Worm (Caenorhabditis elegans) whole organism, early embryonic: ENCODE results near the gene lys-7.

Source experiments
- B0310.2 ChIP-seq: sonication (generic microtip); optimal IDR thresholded peaks from 2 replicates; lab custom pipeline; 2016; ENCODE audit warnings: mild to moderate bottlenecking, missing genetic modification characterization, missing compliant biosample characterization
- F13C5.2 ChIP-seq: sonication (generic microtip); optimal IDR thresholded peaks from 2 replicates; lab custom pipeline; 2017; ENCODE audit warnings: mild to moderate bottlenecking, missing genetic modification characterization, inconsistent platforms, missing compliant biosample characterization
- aly-1 ChIP-seq: sonication (generic microtip); optimal IDR thresholded peaks from 2 replicates; lab custom pipeline; 2016; ENCODE audit warnings: missing genetic modification characterization, missing compliant biosample characterization
- ama-1 ChIP-seq: fragments of 150-350 bp; optimal IDR thresholded peaks from 2 replicates; lab custom pipeline; 2014
- ceh-13 ChIP-seq: fragments of 200-800 bp; sonication (Bioruptor generic); optimal IDR thresholded peaks from 2 replicates; lab custom pipeline; 2018; ENCODE audit warnings: mild to moderate bottlenecking, missing genetic modification characterization, missing compliant biosample characterization
- ceh-36 ChIP-seq: sonication (generic microtip); optimal IDR thresholded peaks from 2 replicates; lab custom pipeline; 2016; ENCODE audit warnings: missing genetic modification characterization, inconsistent platforms, missing compliant biosample characterization
- ets-7 ChIP-seq: sonication (generic microtip); optimal IDR thresholded peaks from 2 replicates; lab custom pipeline; 2016; ENCODE audit warnings: missing genotype, missing genetic modification characterization, missing compliant biosample characterization
- flt-1 ChIP-seq: fragments of 200-800 bp; sonication (Bioruptor generic); IDR thresholded peaks from 2 replicates; pipeline ENCODE4 v1.3.6; 2022; ENCODE audit warnings: missing genetic modification characterization, missing compliant biosample characterization
- hmbx-1 ChIP-seq: sonication (generic microtip); optimal IDR thresholded peaks from 2 replicates; lab custom pipeline; 2016; ENCODE audit warnings: mild to moderate bottlenecking, missing genetic modification characterization, missing compliant biosample characterization
- hmg-4 ChIP-seq: fragments of 200-800 bp; sonication (Bioruptor generic); optimal IDR thresholded peaks from 2 replicates; lab custom pipeline; 2018; ENCODE audit warnings: mild to moderate bottlenecking, missing genetic modification characterization, missing compliant biosample characterization
- hnd-1 ChIP-seq: sonication (generic microtip); optimal IDR thresholded peaks from 2 replicates; lab custom pipeline; 2016; ENCODE audit warnings: missing genetic modification characterization, missing compliant biosample characterization
- pes-1 ChIP-seq: fragments of 200-800 bp; sonication (Bioruptor generic); IDR thresholded peaks from 2 replicates; pipeline ENCODE4 v1.3.6; 2022; ENCODE audit warnings: missing genetic modification reagents, missing genetic modification characterization, missing compliant biosample characterization
- scrt-1 ChIP-seq: fragments of 200-800 bp; sonication (Bioruptor generic); IDR thresholded peaks from 2 replicates; pipeline ENCODE4 v1.3.6; 2022; ENCODE audit warnings: missing genetic modification characterization, missing compliant biosample characterization
- sea-1 ChIP-seq: fragments of 200-800 bp; sonication (Bioruptor generic); conservative IDR thresholded peaks from 2 replicates; pipeline ENCODE4 v1.3.6; 2022; ENCODE audit warnings: missing genetic modification characterization, missing compliant biosample characterization
- tbx-11 ChIP-seq: fragments of 200-800 bp; sonication (Bioruptor generic); IDR thresholded peaks from 2 replicates; pipeline ENCODE4 v1.3.6; 2022; ENCODE audit warnings: missing genetic modification characterization, missing compliant biosample characterization
- tbx-37 ChIP-seq: fragments of 200-800 bp; sonication (Bioruptor generic); conservative IDR thresholded peaks from 2 replicates; pipeline ENCODE4 v1.3.6; 2022; ENCODE audit warnings: missing genetic modification reagents, missing genetic modification characterization, missing compliant biosample characterization
- tra-4 ChIP-seq: sonication (generic microtip); optimal IDR thresholded peaks from 2 replicates; lab custom pipeline; 2017; ENCODE audit warnings: missing genetic modification characterization, missing compliant biosample characterization

lys-7 gene

DNA sequence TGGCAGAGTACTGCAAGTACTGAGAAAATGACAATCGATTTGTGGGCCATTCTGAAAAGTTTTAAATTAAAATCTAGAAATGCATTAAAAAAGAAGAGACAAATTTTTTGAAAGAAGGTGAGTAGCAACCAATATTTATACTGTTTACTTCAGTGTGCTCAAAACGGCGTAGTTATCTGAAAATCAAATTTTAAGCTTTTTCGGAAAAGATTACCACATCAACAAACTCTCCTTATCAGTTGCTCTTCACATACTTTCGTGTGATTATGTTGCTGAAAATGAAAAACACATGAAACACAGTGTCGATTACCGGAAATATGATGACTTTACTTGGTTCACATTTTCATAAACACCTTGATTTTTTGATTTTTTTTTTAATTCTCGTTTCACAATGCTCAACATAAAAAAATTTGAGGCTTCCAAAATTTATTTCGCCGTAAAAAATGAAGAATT, at the start of gene lys-7:
TSS of gene lys-7 (minus strand) at position 51 of the 453 bp plus-strand sequence.
- TF ChIP-seq ama-1 (lab: Kevin White, UChicago) (no peak), F13C5.2 (tag; lab: Kevin White, UChicago) (no peak), B0310.2 (no peak)

DNA sequence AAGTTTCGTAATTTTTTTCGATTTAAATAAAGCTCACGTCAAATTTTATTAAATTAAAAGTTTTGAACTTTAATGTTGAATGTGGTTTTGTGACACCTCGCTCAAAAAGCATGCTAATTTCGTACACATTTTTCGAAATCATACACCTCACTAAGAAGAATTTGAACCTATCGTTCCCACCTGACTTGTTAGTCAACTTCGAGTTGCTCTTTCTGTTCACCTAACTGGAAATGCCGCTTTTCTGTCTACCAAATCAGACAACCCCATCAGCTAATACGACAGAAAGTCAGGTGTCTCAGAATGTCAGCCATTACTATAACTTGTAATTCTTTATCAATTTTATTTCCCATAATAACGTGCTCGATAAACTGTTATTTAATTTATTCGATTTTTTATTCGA, 48.0 kb upstream of the lys-7 start, which contains the start of gene srbc-66:
TSS of gene srbc-66 (plus strand) at position 301 of the 400 bp plus-strand sequence.
- TF ChIP-seq hmbx-1, result no peak
- no peak for TF ChIP-seq F13C5.2 (tag; lab: Kevin White, UChicago)
- TF ChIP-seq tbx-37 (GFP tag; lab: Robert Waterston, UW), result no peak
- no peak for TF ChIP-seq pes-1 (GFP tag; lab: Robert Waterston, UW)
- no peak for TF ChIP-seq tbx-11 (GFP tag; lab: Robert Waterston, UW)
- TF ChIP-seq aly-1 (tag; lab: Kevin White, UChicago), result no peak
- TF ChIP-seq scrt-1 (GFP tag; lab: Robert Waterston, UW), result no peak
- no peak for TF ChIP-seq sea-1 (GFP tag; lab: Robert Waterston, UW)
- no peak for TF ChIP-seq ets-7
- TF ChIP-seq ceh-36 (tag; lab: Kevin White, UChicago), result no peak
- no peak for TF ChIP-seq ceh-13 (GFP tag; lab: Kevin White, UChicago)
- no peak for TF ChIP-seq hnd-1
- TF ChIP-seq flt-1, result no peak

DNA sequence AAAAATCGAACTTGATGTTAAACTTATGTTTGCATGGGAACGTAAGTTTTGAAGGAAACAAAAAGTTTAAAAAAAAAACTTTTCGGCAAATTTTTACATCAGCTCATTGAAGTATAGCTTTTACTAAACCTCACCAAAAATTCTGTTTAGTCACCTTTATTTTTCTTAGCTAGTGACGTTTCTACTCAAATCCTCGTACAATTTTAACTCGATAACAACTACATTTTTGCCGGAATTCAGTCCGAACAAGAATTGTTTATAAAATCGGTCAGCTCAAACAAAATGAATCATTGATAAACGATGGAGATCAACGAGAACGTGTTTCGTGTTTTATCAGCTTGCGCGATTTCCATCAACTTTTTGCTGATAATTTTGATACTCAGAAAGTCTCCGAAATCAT, 44.5 kb upstream of the lys-7 start, which contains the start of gene str-260:
TSS of gene str-260 (plus strand) at position 301 of the 400 bp plus-strand sequence.
- TF ChIP-seq ama-1 (lab: Kevin White, UChicago), result no peak
- no peak for TF ChIP-seq tbx-11 (GFP tag; lab: Robert Waterston, UW)
- no peak for TF ChIP-seq F13C5.2 (tag; lab: Kevin White, UChicago)
- TF ChIP-seq pes-1 (GFP tag; lab: Robert Waterston, UW), result no peak
- TF ChIP-seq sea-1 (GFP tag; lab: Robert Waterston, UW), result no peak
- TF ChIP-seq scrt-1 (GFP tag; lab: Robert Waterston, UW), result no peak
- TF ChIP-seq B0310.2, result no peak
- TF ChIP-seq ets-7, result no peak
- TF ChIP-seq hnd-1, result no peak
- no peak for TF ChIP-seq hmbx-1
- TF ChIP-seq tra-4 (tag; lab: Kevin White, UChicago), result no peak
- TF ChIP-seq ceh-13 (GFP tag; lab: Kevin White, UChicago), result no peak
- no peak for TF ChIP-seq aly-1 (tag; lab: Kevin White, UChicago)
- TF ChIP-seq flt-1, result no peak
- TF ChIP-seq ceh-36 (tag; lab: Kevin White, UChicago), result no peak
- no peak for TF ChIP-seq hmg-4 (GFP tag; lab: Kevin White, UChicago)
- no peak for TF ChIP-seq tbx-37 (GFP tag; lab: Robert Waterston, UW)

DNA sequence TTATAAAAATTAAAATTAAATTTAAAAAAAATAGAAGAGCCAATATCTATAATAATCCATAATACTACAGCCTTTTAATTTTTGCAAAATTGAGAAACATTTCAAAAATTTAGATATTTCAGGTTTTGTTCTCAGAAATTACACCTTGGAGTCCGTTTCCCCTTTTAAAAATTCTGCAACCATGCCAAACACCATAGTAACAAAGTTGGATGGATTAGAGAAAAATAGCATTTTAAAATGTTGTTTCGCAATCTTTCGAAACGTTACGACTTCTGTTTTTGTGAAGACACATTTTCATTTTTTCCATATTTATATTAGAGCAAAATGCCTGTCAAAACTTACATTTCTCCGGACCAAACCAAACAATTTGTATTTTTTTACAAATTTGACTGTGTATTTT, 42.6 kb upstream of the lys-7 start, which contains the start of gene T24A6.7:
TSS of gene T24A6.7 (plus strand) at position 301 of the 400 bp plus-strand sequence.
- TF ChIP-seq ets-7, result no peak
- TF ChIP-seq hmg-4 (GFP tag; lab: Kevin White, UChicago), result no peak
- no peak for TF ChIP-seq scrt-1 (GFP tag; lab: Robert Waterston, UW)
- TF ChIP-seq B0310.2, result no peak
- TF ChIP-seq ceh-36 (tag; lab: Kevin White, UChicago), result no peak
- TF ChIP-seq hnd-1, result no peak
- no peak for TF ChIP-seq F13C5.2 (tag; lab: Kevin White, UChicago)
- no peak for TF ChIP-seq sea-1 (GFP tag; lab: Robert Waterston, UW)

DNA sequence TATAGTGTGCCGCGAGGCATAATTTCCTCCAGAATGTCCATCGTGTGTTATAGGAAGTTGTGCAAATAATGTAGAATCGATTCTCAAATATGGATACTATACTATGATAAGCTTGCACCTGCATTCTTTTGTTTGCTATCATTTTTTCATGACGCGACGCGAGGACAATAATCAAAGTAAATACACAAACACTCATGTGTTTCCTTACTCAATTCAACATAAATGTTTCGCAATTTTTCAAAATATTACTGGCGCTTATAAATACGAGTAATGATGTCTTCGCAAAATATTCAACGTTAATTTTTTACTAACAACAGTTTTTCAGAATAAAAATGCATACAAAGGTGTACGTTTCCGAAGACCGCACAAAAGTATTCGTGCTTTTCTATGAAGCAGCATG, 40.9 kb upstream of the lys-7 start, which contains the start of gene irg-1:
TSS of gene irg-1 (plus strand) at position 326 of the 400 bp plus-strand sequence.
- TF ChIP-seq tbx-37 (GFP tag; lab: Robert Waterston, UW), result no peak

DNA sequence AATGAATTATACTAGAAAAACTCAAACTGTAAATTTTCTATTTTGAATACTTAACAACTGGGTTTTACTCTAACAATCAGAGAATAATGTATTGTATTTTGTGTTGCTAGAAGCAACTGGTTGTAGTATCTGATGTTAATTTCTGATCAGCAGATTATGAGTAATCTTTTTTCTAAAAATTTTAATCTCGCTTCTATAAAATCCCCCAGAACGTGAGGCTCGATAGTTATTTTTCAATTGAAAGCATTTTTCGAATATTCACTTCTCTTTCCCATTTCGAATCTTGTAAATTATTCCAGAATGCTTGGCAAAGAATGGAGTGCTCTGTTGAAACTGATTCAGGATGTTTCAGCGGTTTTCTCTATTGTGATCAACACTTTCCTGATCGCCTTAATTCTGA, 35.5 kb upstream of the lys-7 start, which contains the start of gene str-227:
TSS of gene str-227 (plus strand) at position 301 of the 400 bp plus-strand sequence.
- TF ChIP-seq ceh-13 (GFP tag; lab: Kevin White, UChicago), result no peak
- no peak for TF ChIP-seq F13C5.2 (tag; lab: Kevin White, UChicago)
- no peak for TF ChIP-seq hnd-1
- no peak for TF ChIP-seq ceh-36 (tag; lab: Kevin White, UChicago)

DNA sequence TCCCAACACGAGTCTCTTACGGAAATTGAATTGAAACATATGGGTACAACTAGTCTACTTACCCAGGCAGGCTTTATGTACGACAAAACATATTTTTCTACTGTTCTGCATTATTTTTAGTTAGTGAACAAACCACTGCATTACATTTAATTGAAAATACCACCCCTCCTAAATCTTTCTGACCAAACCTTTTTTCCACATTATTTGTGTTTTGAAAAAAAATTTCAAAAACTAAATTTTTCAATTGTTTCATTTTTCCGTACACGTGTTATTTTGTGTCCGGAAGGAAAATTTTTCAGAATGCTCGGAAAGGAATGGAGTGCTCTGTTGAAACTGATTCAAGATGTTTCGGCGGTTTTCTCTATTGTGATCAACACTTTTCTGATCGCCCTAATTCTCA, 30.0 kb upstream of the lys-7 start, which contains the start of gene str-226:
TSS of gene str-226 (plus strand) at position 301 of the 400 bp plus-strand sequence.
- no peak for TF ChIP-seq F13C5.2 (tag; lab: Kevin White, UChicago)
- no peak for TF ChIP-seq tbx-37 (GFP tag; lab: Robert Waterston, UW)
- TF ChIP-seq B0310.2, result no peak
- no peak for TF ChIP-seq ceh-36 (tag; lab: Kevin White, UChicago)
- no peak for TF ChIP-seq pes-1 (GFP tag; lab: Robert Waterston, UW)
- TF ChIP-seq ama-1 (lab: Kevin White, UChicago), result no peak
- no peak for TF ChIP-seq sea-1 (GFP tag; lab: Robert Waterston, UW)

DNA sequence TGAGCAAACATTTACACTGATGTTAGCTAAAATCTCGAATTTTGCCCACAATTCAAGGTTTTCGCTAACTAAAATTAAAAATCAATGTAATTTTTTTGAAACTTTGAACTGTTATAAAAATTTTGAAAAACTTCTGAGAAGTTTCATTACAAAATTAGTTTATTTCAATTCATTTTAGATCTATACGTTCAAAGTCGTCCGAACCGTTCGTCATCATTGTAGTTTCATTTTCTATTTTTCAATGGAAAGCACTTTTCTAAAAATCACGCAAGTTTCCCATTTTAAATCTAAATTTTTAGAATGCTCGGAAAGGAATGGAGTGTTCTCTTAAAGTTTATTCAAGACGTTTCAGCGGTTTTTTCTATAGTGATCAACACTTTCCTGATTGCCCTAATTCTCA, 27.5 kb upstream of the lys-7 start, which contains the start of gene str-228:
TSS of gene str-228 (plus strand) at position 301 of the 400 bp plus-strand sequence.
- no peak for TF ChIP-seq hnd-1
- TF ChIP-seq sea-1 (GFP tag; lab: Robert Waterston, UW), result no peak
- TF ChIP-seq ceh-13 (GFP tag; lab: Kevin White, UChicago), result no peak
- no peak for TF ChIP-seq flt-1
- no peak for TF ChIP-seq scrt-1 (GFP tag; lab: Robert Waterston, UW)
- TF ChIP-seq hmbx-1, result no peak
- no peak for TF ChIP-seq pes-1 (GFP tag; lab: Robert Waterston, UW)
